Fruit fly (Drosophila melanogaster) S2 (cell line): Measurements from ENCODE around the gene Hsp60B.

Source experiments
- CG8478 ChIP-seq: fragments of >200 bp; optimal IDR thresholded peaks from 2 replicates; lab custom pipeline; 2018
- CTCF ChIP-seq, 2 experiments: fragments of >200 bp; optimal IDR thresholded peaks; 2 replicates each; lab custom pipeline; 2018

- TF ChIP-seq CTCF (optimal IDR thresholded peaks at IDR 0.05; lab: Kevin White, UChicago) (no peak), CG8478 (no peak)
Observed at dm6 chr2L:705216-705615, 22.9 kb upstream of the Hsp60B start.
